Worm (Caenorhabditis elegans): ENCODE measurements around the gene pro-3.

The pro-3 gene

ce11 chrV:19125812-19126211 lies 7.6 kb upstream of the pro-3 start (continued):
- TF ChIP-seq jun-1 (tag; optimal IDR thresholded peaks at IDR 0.05): peak; percentile 39
- peak; percentile 50 for TF ChIP-seq mep-1 (tag; optimal IDR thresholded peaks at IDR 0.05)
- TF ChIP-seq unc-86 (tag; optimal IDR thresholded peaks at IDR 0.05): peak; percentile 54
- TF ChIP-seq lsy-2 (tag; optimal IDR thresholded peaks at IDR 0.05): peak; percentile 59 to 61
- TF ChIP-seq xbp-1 (tag; optimal IDR thresholded peaks at IDR 0.05): peak; percentile 26
- no peak for TF ChIP-seq sox-4 (tag; optimal IDR thresholded peaks at IDR 0.05)
- peak; percentile 65 for TF ChIP-seq pax-3 (tag; optimal IDR thresholded peaks at IDR 0.05)
- TF ChIP-seq ceh-82 (tag; optimal IDR thresholded peaks at IDR 0.05): peak; percentile 32 to 44 (median 33)
- TF ChIP-seq swsn-7 (tag; optimal IDR thresholded peaks at IDR 0.05): peak; percentile 64
- no peak for TF ChIP-seq elt-3 (tag; optimal IDR thresholded peaks at IDR 0.05)
- peak; percentile 13 for TF ChIP-seq fkh-4 (tag; optimal IDR thresholded peaks at IDR 0.05; ENCODE audit: borderline replicate concordance)
- peak; percentile 70 for TF ChIP-seq nhr-90 (tag; optimal IDR thresholded peaks at IDR 0.05; ENCODE audit: poor library complexity)
- no peak for TF ChIP-seq blmp-1 (tag; optimal IDR thresholded peaks at IDR 0.05)
- TF ChIP-seq unc-98 (GFP tag; IDR thresholded peaks at IDR 0.05): no peak
- TF ChIP-seq lir-3 (tag; optimal IDR thresholded peaks at IDR 0.05; ENCODE audit: poor library complexity): no peak
- TF ChIP-seq dsc-1 (tag; optimal IDR thresholded peaks at IDR 0.05): peak; percentile 42
- TF ChIP-seq Y116A8C.19 (tag; optimal IDR thresholded peaks at IDR 0.05; ENCODE audit: borderline replicate concordance): no peak
- no peak for TF ChIP-seq zag-1 (tag; optimal IDR thresholded peaks at IDR 0.05)
- peak; percentile 48 for TF ChIP-seq nhr-20 (tag; optimal IDR thresholded peaks at IDR 0.05)
- no peak for TF ChIP-seq elt-2 (tag; optimal IDR thresholded peaks at IDR 0.05)
- TF ChIP-seq mdl-1 (tag; optimal IDR thresholded peaks at IDR 0.05): peak in 1 of 2 experiments; percentile 53
- TF ChIP-seq aha-1 (tag; optimal IDR thresholded peaks at IDR 0.05): no peak
- TF ChIP-seq grh-1 (GFP tag; IDR thresholded peaks at IDR 0.05): peak; percentile 63
- TF ChIP-seq zip-4 (GFP tag; optimal IDR thresholded peaks at IDR 0.05): peak; percentile 60
- no peak for TF ChIP-seq mef-2 (tag; optimal IDR thresholded peaks at IDR 0.05)
- TF ChIP-seq vab-15 (tag; optimal IDR thresholded peaks at IDR 0.05): peak; percentile 28
- peak; percentile 1 for TF ChIP-seq fos-1 (tag; optimal IDR thresholded peaks at IDR 0.05)

- TF ChIP-seq xbp-1 (tag; optimal IDR thresholded peaks at IDR 0.05) (no peak), nhr-12 (tag; optimal IDR thresholded peaks at IDR 0.05) (no peak), nhr-19 (GFP tag; conservative IDR thresholded peaks at IDR 0.05) (no peak), dpl-1 (GFP tag; optimal IDR thresholded peaks at IDR 0.05) (no peak), snu-23 (GFP tag; optimal IDR thresholded peaks at IDR 0.05) (no peak), snpc-4 (tag; optimal IDR thresholded peaks at IDR 0.05) (no peak), sptf-1 (tag; optimal IDR thresholded peaks at IDR 0.05) (no peak)
Measured at ce11 chrV:19125253-19125652, 7.0 kb upstream of the pro-3 start.

- TF ChIP-seq efl-1 (optimal IDR thresholded peaks at IDR 0.05) (no peak), efl-1 (GFP tag; optimal IDR thresholded peaks at IDR 0.05 in 1 of 2) (peak in 1 of 2 experiments; percentile 89), ces-1 (GFP tag; optimal IDR thresholded peaks at IDR 0.05) (no peak)
Measured at ce11 chrV:19124586-19124985, 6.4 kb upstream of the pro-3 start, which contains the start of gene bed-1. Gene bed-1 (minus strand): TSS chrV:19124922.

- TF ChIP-seq mab-9 (GFP tag; IDR thresholded peaks at IDR 0.05): no peak
- no peak for TF ChIP-seq sox-4 (tag; optimal IDR thresholded peaks at IDR 0.05)
- TF ChIP-seq nhr-71 (tag; optimal IDR thresholded peaks at IDR 0.05): no peak
- TF ChIP-seq sup-37 (GFP tag; optimal IDR thresholded peaks at IDR 0.05): no peak
- TF ChIP-seq ztf-11 (tag; optimal IDR thresholded peaks at IDR 0.05): no peak
- TF ChIP-seq nhr-28 (tag; optimal IDR thresholded peaks at IDR 0.05): no peak
- TF ChIP-seq nhr-85 (tag): no peak
- TF ChIP-seq aly-2 (tag; optimal IDR thresholded peaks at IDR 0.05): no peak
- TF ChIP-seq nhr-20 (tag; optimal IDR thresholded peaks at IDR 0.05): no peak
- TF ChIP-seq nhr-90 (tag; optimal IDR thresholded peaks at IDR 0.05; ENCODE audit: poor library complexity): no peak
- TF ChIP-seq lin-35 (GFP tag; optimal IDR thresholded peaks at IDR 0.05): no peak
- TF ChIP-seq pag-3 (tag; optimal IDR thresholded peaks at IDR 0.05; ENCODE audit: borderline replicate concordance, insufficient read depth): no peak
- no peak for TF ChIP-seq fos-1 (tag; optimal IDR thresholded peaks at IDR 0.05)
- TF ChIP-seq nhr-19 (GFP tag; conservative IDR thresholded peaks at IDR 0.05): no peak
- TF ChIP-seq sptf-1 (tag; optimal IDR thresholded peaks at IDR 0.05): no peak
- no peak for TF ChIP-seq F16B12.6 (tag; optimal IDR thresholded peaks at IDR 0.05)
- TF ChIP-seq tbx-2 (tag; optimal IDR thresholded peaks at IDR 0.05): no peak
Measured at ce11 chrV:19120743-19121642, 2.8 kb upstream of the pro-3 start.
